Fruit fly (Drosophila melanogaster) whole organism, prepupa: ENCODE data around the gene Ubi-p5E.

Experiments used
- Blimp-1 ChIP-seq: fragments of 200-800 bp; sonication (Bioruptor generic); optimal IDR thresholded peaks from 3 replicates; lab custom pipeline; 2017; ENCODE audit warnings: missing biosample characterization, missing genetic modification characterization, mild to moderate bottlenecking, moderate library complexity, missing genetic modification reagents
- CG10669 ChIP-seq: fragments of 200-800 bp; sonication (Bioruptor generic); optimal IDR thresholded peaks from 3 replicates; lab custom pipeline; 2018; ENCODE audit warnings: missing biosample characterization, mild to moderate bottlenecking, missing genetic modification characterization, moderate library complexity
- CG11294 ChIP-seq: fragments of 200-800 bp; sonication (Bioruptor generic); IDR thresholded peaks from 2 replicates; pipeline ENCODE4 v1.3.6; 2022; ENCODE audit warnings: missing biosample characterization, missing genetic modification characterization
- CG11762 ChIP-seq: fragments of 200-800 bp; sonication (Bioruptor generic); optimal IDR thresholded peaks from 3 replicates; lab custom pipeline; 2016; ENCODE audit warnings: missing biosample characterization, missing genetic modification characterization; ENCODE audit not compliant: insufficient read depth
- CG15336 ChIP-seq: fragments of 200-800 bp; sonication (Bioruptor generic); IDR thresholded peaks from 2 replicates; pipeline ENCODE4 v1.3.6; 2022; ENCODE audit warnings: missing biosample characterization, missing genetic modification characterization
- CG1621 ChIP-seq: fragments of 200-800 bp; sonication (Bioruptor generic); optimal IDR thresholded peaks from 3 replicates; lab custom pipeline; 2018; ENCODE audit warnings: missing biosample characterization, mild to moderate bottlenecking, missing genetic modification characterization
- CG16779 ChIP-seq: fragments of 200-800 bp; sonication (Bioruptor generic); optimal IDR thresholded peaks from 3 replicates; lab custom pipeline; 2017; ENCODE audit warnings: missing biosample characterization, mild to moderate bottlenecking, missing genetic modification characterization
- CG31627 ChIP-seq: fragments of 200-800 bp; sonication (Bioruptor generic); optimal IDR thresholded peaks from 3 replicates; lab custom pipeline; 2016; ENCODE audit warnings: missing biosample characterization, missing genetic modification characterization
- CG32006 ChIP-seq: fragments of 200-800 bp; sonication (Bioruptor generic); optimal IDR thresholded peaks from 3 replicates; lab custom pipeline; 2017; ENCODE audit warnings: missing biosample characterization, mild to moderate bottlenecking, missing genetic modification characterization
- CG34406 ChIP-seq: fragments of 200-800 bp; sonication (Bioruptor generic); optimal IDR thresholded peaks from 3 replicates; lab custom pipeline; 2016; ENCODE audit warnings: missing biosample characterization, missing genetic modification characterization
- CG3919 ChIP-seq: fragments of 200-800 bp; sonication (Bioruptor generic); optimal IDR thresholded peaks from 3 replicates; lab custom pipeline; 2016; ENCODE audit warnings: missing biosample characterization, missing genetic modification characterization
- CG6163 ChIP-seq: fragments of 200-800 bp; sonication (Bioruptor generic); IDR thresholded peaks from 3 replicates; pipeline ENCODE4 v1.3.6; 2022; ENCODE audit warnings: missing biosample characterization, missing genetic modification characterization
- CG6276 ChIP-seq: fragments of 200-800 bp; sonication (Bioruptor generic); optimal IDR thresholded peaks from 2 replicates; lab custom pipeline; 2017; ENCODE audit warnings: missing biosample characterization, mild to moderate bottlenecking, missing genetic modification characterization
- CG6792 ChIP-seq: fragments of 200-800 bp; sonication (Bioruptor generic); optimal IDR thresholded peaks from 3 replicates; lab custom pipeline; 2016; ENCODE audit warnings: missing biosample characterization, missing genetic modification characterization
- CG6854 ChIP-seq: fragments of 200-800 bp; sonication (Bioruptor generic); optimal IDR thresholded peaks from 2 replicates; lab custom pipeline; 2017; ENCODE audit warnings: missing biosample characterization, mild to moderate bottlenecking, missing genetic modification characterization
- CG7368 ChIP-seq: fragments of 200-800 bp; sonication (Bioruptor generic); optimal IDR thresholded peaks from 3 replicates; lab custom pipeline; 2016; ENCODE audit warnings: missing biosample characterization, missing genetic modification characterization
- CG8119 ChIP-seq: fragments of 200-800 bp; sonication (Bioruptor generic); IDR thresholded peaks from 3 replicates; pipeline ENCODE4 v1.3.6; 2022; ENCODE audit warnings: missing biosample characterization, missing genetic modification characterization
- CG8319 ChIP-seq: fragments of 200-800 bp; sonication (Bioruptor generic); optimal IDR thresholded peaks from 3 replicates; lab custom pipeline; 2016; ENCODE audit warnings: missing biosample characterization, missing genetic modification characterization
- CG8632 ChIP-seq: fragments of 200-800 bp; sonication (Bioruptor generic); optimal IDR thresholded peaks from 3 replicates; lab custom pipeline; 2016; ENCODE audit warnings: missing biosample characterization, missing genetic modification characterization
- Eip78C ChIP-seq: fragments of 200-800 bp; sonication (Bioruptor generic); peaks from one replicate; lab custom pipeline; 2016; ENCODE audit warnings: missing biosample characterization, missing genetic modification characterization
- Eip93F ChIP-seq: fragments of 200-800 bp; sonication (Bioruptor generic); optimal IDR thresholded peaks from 2 replicates; lab custom pipeline; 2016; ENCODE audit warnings: missing biosample characterization, mild to moderate bottlenecking, missing genetic modification characterization
- Ets21C ChIP-seq: fragments of 200-800 bp; sonication (Bioruptor generic); optimal IDR thresholded peaks from 3 replicates; lab custom pipeline; 2016; ENCODE audit warnings: missing biosample characterization, missing genetic modification characterization
- Lpt ChIP-seq: fragments of 200-800 bp; sonication (Bioruptor generic); optimal IDR thresholded peaks from 3 replicates; lab custom pipeline; 2016; ENCODE audit warnings: missing biosample characterization, missing genetic modification characterization
- Met ChIP-seq: fragments of 200-800 bp; sonication (Bioruptor generic); optimal IDR thresholded peaks from 3 replicates; lab custom pipeline; 2016; ENCODE audit warnings: missing biosample characterization, missing genetic modification characterization
- Smox ChIP-seq: fragments of 200-800 bp; sonication (Bioruptor generic); optimal IDR thresholded peaks from 3 replicates; lab custom pipeline; 2016; ENCODE audit warnings: missing biosample characterization, missing genetic modification characterization
- Sox102F ChIP-seq: fragments of 200-800 bp; sonication (Bioruptor generic); optimal IDR thresholded peaks from 2 replicates; lab custom pipeline; 2016; ENCODE audit warnings: missing biosample characterization, mild to moderate bottlenecking, missing genetic modification characterization
- Sox15 ChIP-seq: fragments of 200-800 bp; sonication (Bioruptor generic); optimal IDR thresholded peaks from 3 replicates; lab custom pipeline; 2016; ENCODE audit warnings: missing biosample characterization, missing genetic modification characterization
- cyc ChIP-seq: fragments of 200-800 bp; sonication (Bioruptor generic); optimal IDR thresholded peaks from 3 replicates; lab custom pipeline; 2016; ENCODE audit warnings: missing biosample characterization, missing genetic modification characterization
- dac ChIP-seq: fragments of 200-800 bp; sonication (Bioruptor generic); optimal IDR thresholded peaks from 2 replicates; lab custom pipeline; 2017; ENCODE audit warnings: missing biosample characterization, mild to moderate bottlenecking, missing genetic modification characterization
- dsx ChIP-seq: fragments of 200-800 bp; optimal IDR thresholded peaks from 3 replicates; lab custom pipeline; 2019; ENCODE audit warnings: missing biosample characterization, mild to moderate bottlenecking, missing genetic modification characterization, moderate library complexity; ENCODE audit not compliant: poor library complexity, severe bottlenecking
- eg ChIP-seq: fragments of 200-800 bp; sonication (Bioruptor generic); IDR thresholded peaks from 3 replicates; pipeline ENCODE4 v1.3.6; 2022; ENCODE audit warnings: missing biosample characterization, missing genetic modification characterization
- esn ChIP-seq: fragments of 200-800 bp; sonication (Bioruptor generic); optimal IDR thresholded peaks from 2 replicates; lab custom pipeline; 2016; ENCODE audit warnings: missing biosample characterization, mild to moderate bottlenecking, missing genetic modification characterization, moderate library complexity
- fd59A ChIP-seq: fragments of 200-800 bp; sonication (Bioruptor generic); optimal IDR thresholded peaks from 2 replicates; lab custom pipeline; 2017; ENCODE audit warnings: missing biosample characterization, mild to moderate bottlenecking, missing genetic modification characterization, missing genetic modification reagents
- fd85E ChIP-seq: fragments of 200-800 bp; sonication (Bioruptor generic); optimal IDR thresholded peaks from 3 replicates; lab custom pipeline; 2016; ENCODE audit warnings: missing biosample characterization, missing genetic modification characterization
- fkh ChIP-seq: fragments of 200-800 bp; sonication (Bioruptor generic); optimal IDR thresholded peaks from 3 replicates; lab custom pipeline; 2017; ENCODE audit warnings: missing biosample characterization, mild to moderate bottlenecking, missing genetic modification characterization, moderate library complexity
- lz ChIP-seq: fragments of 200-800 bp; sonication (Bioruptor generic); optimal IDR thresholded peaks from 3 replicates; lab custom pipeline; 2016; ENCODE audit warnings: missing biosample characterization, missing genetic modification characterization
- net ChIP-seq: fragments of 200-800 bp; sonication (Bioruptor generic); optimal IDR thresholded peaks from 3 replicates; lab custom pipeline; 2016; ENCODE audit warnings: missing biosample characterization, missing genetic modification characterization
- salr ChIP-seq, 2 experiments: fragments of 200-800 bp; sonication (Bioruptor generic); optimal IDR thresholded peaks; 3 replicates each; lab custom pipeline; 2016 to 2018; ENCODE audit warnings: missing biosample characterization in 2 of 2, missing genetic modification characterization in 2 of 2, mild to moderate bottlenecking in 1 of 2
- spab ChIP-seq: fragments of 200-800 bp; sonication (Bioruptor generic); optimal IDR thresholded peaks from 2 replicates; lab custom pipeline; 2017; ENCODE audit warnings: missing biosample characterization, mild to moderate bottlenecking, missing genetic modification characterization, missing genetic modification reagents
- ss ChIP-seq, 2 experiments: fragments of 200-800 bp; sonication (Bioruptor generic); optimal IDR thresholded peaks; 2 replicates in 1 of 2; 3 replicates in 1 of 2; lab custom pipeline; 2017 to 2018; ENCODE audit warnings: mild to moderate bottlenecking in 2 of 2, missing biosample characterization in 2 of 2, missing genetic modification characterization in 2 of 2, moderate library complexity in 1 of 2
- svp ChIP-seq: fragments of 200-800 bp; sonication (Bioruptor generic); peaks from one replicate; lab custom pipeline; 2016; ENCODE audit warnings: missing biosample characterization, missing genetic modification characterization
- topi ChIP-seq: fragments of 200-800 bp; sonication (Bioruptor generic); optimal IDR thresholded peaks from 3 replicates; lab custom pipeline; 2016; ENCODE audit warnings: missing biosample characterization, missing genetic modification characterization
- vri ChIP-seq: fragments of 200-800 bp; sonication (Bioruptor generic); optimal IDR thresholded peaks from 3 replicates; lab custom pipeline; 2016; ENCODE audit warnings: missing biosample characterization, mild to moderate bottlenecking, missing genetic modification characterization

Ubi-p5E gene

dm6 chrX:6276590-6276989 is 2.9 kb downstream of the Ubi-p5E start, which contains the start of gene CG3566 (continued):
- TF ChIP-seq CG31627 (GFP tag; lab: Kevin White, UChicago): no peak
- no peak for TF ChIP-seq CG6792 (GFP tag; lab: Kevin White, UChicago)
- no peak for TF ChIP-seq CG16779
- peak; percentile 16 for TF ChIP-seq vri (GFP tag; lab: Kevin White, UChicago)
- TF ChIP-seq Eip93F (GFP tag; lab: Kevin White, UChicago): no peak
- no peak for TF ChIP-seq CG10669 (GFP tag; lab: Kevin White, UChicago)
- no peak for TF ChIP-seq Smox (GFP tag; lab: Kevin White, UChicago)
- TF ChIP-seq CG8319 (GFP tag; lab: Kevin White, UChicago): no peak
- no peak for TF ChIP-seq CG34406 (GFP tag; lab: Kevin White, UChicago)
- no peak for TF ChIP-seq Blimp-1
- no peak for TF ChIP-seq spab (GFP tag; lab: Kevin White, UChicago)
- TF ChIP-seq CG32006 (GFP tag; lab: Kevin White, UChicago): no peak
- TF ChIP-seq fd59A: no peak

- TF ChIP-seq salr (GFP tag; optimal IDR thresholded peaks at IDR 0.05; lab: Kevin White, UChicago) (no peak), svp (GFP tag; lab: Kevin White, UChicago) (peak; percentile 34), Eip78C (GFP tag; lab: Kevin White, UChicago) (peak; percentile 5), CG10669 (GFP tag; lab: Kevin White, UChicago) (no peak), ss (GFP tag; optimal IDR thresholded peaks at IDR 0.05; lab: Kevin White, UChicago) (peak in 1 of 2 experiments; percentile 8), net (GFP tag; lab: Kevin White, UChicago) (no peak), CG1621 (tag; lab: Kevin White, UChicago) (peak; percentile 23)
Measured at dm6 chrX:6267745-6268582, 11.5 kb downstream of the Ubi-p5E start, which contains the start of gene Spt6. Spt6 (plus strand) TSS chrX:6267797.

- peak; percentile 28 for TF ChIP-seq CG6792 (GFP tag; lab: Kevin White, UChicago)
- TF ChIP-seq salr (GFP tag; optimal IDR thresholded peaks at IDR 0.05; lab: Kevin White, UChicago): peak in 1 of 2 experiments; percentile 10
- peak; percentile 5 for TF ChIP-seq Blimp-1
- peak; percentile 74 for TF ChIP-seq CG31627 (GFP tag; lab: Kevin White, UChicago)
- TF ChIP-seq dsx: peak; percentile 51
- TF ChIP-seq CG11294 (GFP tag; lab: Robert Waterston, UW): peak; percentile 29; the same call in 1 of the 2 replicates
- TF ChIP-seq net (GFP tag; lab: Kevin White, UChicago): peak; percentile 19
- no peak for TF ChIP-seq Eip93F (GFP tag; lab: Kevin White, UChicago)
- TF ChIP-seq CG11762: peak; percentile 16
- peak; percentile 10 for TF ChIP-seq dac
- TF ChIP-seq Lpt (GFP tag; lab: Kevin White, UChicago): no peak
- TF ChIP-seq Met (GFP tag; lab: Kevin White, UChicago): peak; percentile 54
- TF ChIP-seq CG6163: peak; percentile 68
- TF ChIP-seq Sox102F (GFP tag; lab: Kevin White, UChicago): no peak
- no peak for TF ChIP-seq CG6854 (GFP tag; lab: Kevin White, UChicago)
- peak; percentile 59 for TF ChIP-seq lz (GFP tag; lab: Kevin White, UChicago)
- peak; percentile 41 for TF ChIP-seq CG3919 (GFP tag; lab: Kevin White, UChicago)
- TF ChIP-seq Eip78C (GFP tag; lab: Kevin White, UChicago): peak; percentile 85
- no peak for TF ChIP-seq fkh (GFP tag; lab: Kevin White, UChicago)
- TF ChIP-seq CG8632 (GFP tag; lab: Kevin White, UChicago): no peak
- TF ChIP-seq CG8319 (GFP tag; lab: Kevin White, UChicago): peak; percentile 44
- TF ChIP-seq fd85E (GFP tag; lab: Kevin White, UChicago): no peak
- peak; percentile 43 for TF ChIP-seq topi (GFP tag; lab: Kevin White, UChicago)
- peak; percentile 52 for TF ChIP-seq Sox15 (GFP tag; lab: Kevin White, UChicago)
- TF ChIP-seq esn: peak; percentile 61
- peak; percentile 20 for TF ChIP-seq CG7368
- TF ChIP-seq CG15336: peak; percentile 62
- TF ChIP-seq fd59A: peak; percentile 12
- peak; percentile 15 for TF ChIP-seq CG34406 (GFP tag; lab: Kevin White, UChicago)
- no peak for TF ChIP-seq CG6276 (GFP tag; lab: Kevin White, UChicago)
- peak; percentile 71 for TF ChIP-seq svp (GFP tag; lab: Kevin White, UChicago)
- peak; percentile 61 for TF ChIP-seq cyc (GFP tag; lab: Kevin White, UChicago)
- TF ChIP-seq CG8119 (GFP tag; lab: Robert Waterston, UW): peak; percentile 59
- TF ChIP-seq eg: peak; percentile 81
- TF ChIP-seq Ets21C: peak; percentile 48
Measured at dm6 chrX:6267187-6267711, 12.2 kb downstream of the Ubi-p5E start, which contains the start of gene schlank. schlank (minus strand) TSS chrX:6267228.
